Worm (Caenorhabditis elegans): ENCODE data around the gene npp-24.
A peak's percentile ranks its signal among the peaks of the same experiment; 100 is the strongest.

The npp-24 gene

DNA sequence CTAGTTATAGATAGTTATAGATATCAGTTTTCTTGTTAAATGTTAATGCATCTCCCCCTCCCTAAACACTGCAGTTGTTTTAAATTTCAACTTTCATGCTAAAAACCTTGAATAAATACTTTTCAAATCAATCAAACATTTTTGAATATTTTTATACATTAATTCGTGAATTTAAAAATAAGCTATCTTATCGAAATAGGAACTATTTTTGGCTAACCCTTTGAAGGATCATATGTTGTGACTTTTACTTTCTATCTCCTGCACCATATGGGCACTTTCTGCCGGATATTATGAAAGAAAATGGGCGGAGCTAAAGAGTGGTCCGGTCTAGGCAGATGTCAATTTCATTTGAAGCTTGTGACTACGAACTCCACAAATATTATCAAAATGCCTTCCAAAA is 17.0 kb downstream of the npp-24 start, which contains the start of gene ZK177.11:
Gene ZK177.11, plus strand, starts transcription at position 301 of the 400 bp plus-strand sequence.
- TF ChIP-seq F33H1.4 (GFP tag; IDR thresholded peaks at IDR 0.05) = no peak
- TF ChIP-seq tlf-1 (GFP tag; optimal IDR thresholded peaks at IDR 0.05) = no peak
- no peak for TF ChIP-seq pbrm-1 (GFP tag; IDR thresholded peaks at IDR 0.05)
- TF ChIP-seq D2030.7 (GFP tag; IDR thresholded peaks at IDR 0.05) = no peak
- no peak for TF ChIP-seq attf-5 (GFP tag; optimal IDR thresholded peaks at IDR 0.05)
- no peak for TF ChIP-seq athp-1 (tag; optimal IDR thresholded peaks at IDR 0.05)
- no peak for TF ChIP-seq ceh-91 (GFP tag; IDR thresholded peaks at IDR 0.05)
- TF ChIP-seq chd-7 (tag; optimal IDR thresholded peaks at IDR 0.05) = no peak
- TF ChIP-seq somi-1 (GFP tag; optimal IDR thresholded peaks at IDR 0.05) = no peak
- TF ChIP-seq attf-3 (GFP tag; conservative IDR thresholded peaks at IDR 0.05) = no peak
- TF ChIP-seq snpc-4 (GFP tag; optimal IDR thresholded peaks at IDR 0.05) = no peak
- TF ChIP-seq snpc-4 (tag; optimal IDR thresholded peaks at IDR 0.05) = no peak
- TF ChIP-seq ztf-25 (GFP tag; IDR thresholded peaks at IDR 0.05) = no peak
- TF ChIP-seq nfya-2 (GFP tag; IDR thresholded peaks at IDR 0.05) = no peak
- TF ChIP-seq atf-7 (tag; optimal IDR thresholded peaks at IDR 0.05) = no peak
- no peak for TF ChIP-seq snpc-1.3 (tag; optimal IDR thresholded peaks at IDR 0.05; ENCODE audit: insufficient read depth)
- TF ChIP-seq B0336.3 (GFP tag; IDR thresholded peaks at IDR 0.05) = no peak

DNA sequence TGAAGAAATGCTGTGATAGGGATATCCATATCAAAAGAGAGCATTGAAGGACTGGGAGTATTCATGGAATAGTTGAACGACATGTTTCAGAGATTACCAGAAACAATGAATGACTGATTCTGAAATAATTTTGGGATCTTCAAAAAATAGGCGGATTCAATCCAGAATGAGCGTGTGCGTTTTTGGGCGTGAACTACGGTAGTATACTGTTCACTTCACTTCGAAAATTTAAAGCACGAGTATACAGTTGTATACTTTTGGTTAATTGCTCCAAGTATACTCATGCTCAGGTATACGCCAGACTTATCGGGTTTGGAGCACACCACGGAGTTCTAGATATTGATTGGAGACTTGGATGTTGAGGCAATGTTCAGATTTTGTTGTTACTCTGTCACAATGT is 19.6 kb downstream of the npp-24 start, which contains the start of gene tbx-35:
Gene tbx-35, minus strand, starts transcription at position 101 of the 400 bp plus-strand sequence.
- no peak for TF ChIP-seq K11D2.4 (GFP tag; IDR thresholded peaks at IDR 0.05)
- no peak for TF ChIP-seq nhr-120 (GFP tag; IDR thresholded peaks at IDR 0.05)
- no peak for TF ChIP-seq ztf-6 (GFP tag; IDR thresholded peaks at IDR 0.05)
- TF ChIP-seq F39B2.1 (GFP tag; IDR thresholded peaks at IDR 0.05) = no peak
- TF ChIP-seq sptf-2 (GFP tag; optimal IDR thresholded peaks at IDR 0.05) = no peak
- no peak for TF ChIP-seq rpc-1 (optimal IDR thresholded peaks at IDR 0.05)
- no peak for TF ChIP-seq rpc-1 (tag; optimal IDR thresholded peaks at IDR 0.05)
- TF ChIP-seq dox-1 (GFP tag; IDR thresholded peaks at IDR 0.05) = no peak
- no peak for TF ChIP-seq hmg-1.2 (GFP tag; IDR thresholded peaks at IDR 0.05)
- TF ChIP-seq ets-4 (GFP tag; optimal IDR thresholded peaks at IDR 0.05) = no peak

- no peak for TF ChIP-seq lin-35 (GFP tag; optimal IDR thresholded peaks at IDR 0.05)
- no peak for TF ChIP-seq nfyb-1 (GFP tag; IDR thresholded peaks at IDR 0.05)
- no peak for TF ChIP-seq Y53G8AR.9 (GFP tag; conservative IDR thresholded peaks at IDR 0.05)
- no peak for TF ChIP-seq F22D6.2 (tag; optimal IDR thresholded peaks at IDR 0.05)
- no peak for TF ChIP-seq snpc-1.1 (tag; optimal IDR thresholded peaks at IDR 0.05; ENCODE audit: insufficient read depth)
- no peak for TF ChIP-seq F55B11.4 (tag; optimal IDR thresholded peaks at IDR 0.05; ENCODE audit: borderline replicate concordance, insufficient read depth)
- peak; percentile 13 for TF ChIP-seq efl-1 (GFP tag; optimal IDR thresholded peaks at IDR 0.05)
- no peak for TF ChIP-seq madf-8 (GFP tag; conservative IDR thresholded peaks at IDR 0.05)
- TF ChIP-seq nfya-2 (GFP tag; IDR thresholded peaks at IDR 0.05) = no peak
These were observed 22.2 kb downstream of the npp-24 start, which contains the start of gene ZK177.1 for ce11 chrII:5527841-5528240. Gene ZK177.1 (plus strand): TSS chrII:5528141.

DNA sequence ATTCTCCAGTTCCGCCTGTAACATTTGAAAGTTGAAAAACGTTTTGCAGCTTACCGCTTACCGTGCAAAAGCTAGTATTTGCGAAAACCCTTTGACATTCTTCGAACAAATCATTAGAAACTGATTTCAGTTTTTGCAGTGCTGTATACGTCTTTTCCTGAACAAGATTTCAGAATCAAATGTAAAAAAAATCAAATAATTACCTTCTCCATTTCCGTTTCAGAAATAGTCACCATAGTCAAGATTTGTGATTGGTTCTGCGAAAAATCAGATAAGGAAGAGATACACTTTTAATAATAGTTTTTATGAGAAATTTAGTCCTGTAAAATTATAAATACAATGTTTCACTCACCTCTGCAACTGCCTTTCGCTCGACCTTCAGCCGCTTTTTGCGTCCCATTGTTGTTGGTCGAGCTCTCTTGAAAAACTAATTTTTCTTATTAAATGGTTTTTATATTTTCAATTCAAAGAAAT is 26.2 kb downstream of the npp-24 start, which contains the start of gene C17C3.9:
Gene C17C3.9, minus strand, starts transcription at position 424 of the 474 bp plus-strand sequence.
- no peak for TF ChIP-seq attf-3 (GFP tag; conservative IDR thresholded peaks at IDR 0.05)
